Worm (Caenorhabditis elegans) whole organism, early embryonic: ENCODE measurements around the gene F02H6.7.

ENCODE experiments used
- B0310.2 ChIP-seq: sonication (generic microtip); optimal IDR thresholded peaks from 2 replicates; lab custom pipeline; 2016; ENCODE audit warnings: mild to moderate bottlenecking, missing genetic modification characterization, missing compliant biosample characterization
- F13C5.2 ChIP-seq: sonication (generic microtip); optimal IDR thresholded peaks from 2 replicates; lab custom pipeline; 2017; ENCODE audit warnings: mild to moderate bottlenecking, missing genetic modification characterization, inconsistent platforms, missing compliant biosample characterization
- aly-1 ChIP-seq: sonication (generic microtip); optimal IDR thresholded peaks from 2 replicates; lab custom pipeline; 2016; ENCODE audit warnings: missing genetic modification characterization, missing compliant biosample characterization
- ama-1 ChIP-seq: fragments of 150-350 bp; optimal IDR thresholded peaks from 2 replicates; lab custom pipeline; 2014
- ceh-13 ChIP-seq: fragments of 200-800 bp; sonication (Bioruptor generic); optimal IDR thresholded peaks from 2 replicates; lab custom pipeline; 2018; ENCODE audit warnings: mild to moderate bottlenecking, missing genetic modification characterization, missing compliant biosample characterization
- ceh-36 ChIP-seq: sonication (generic microtip); optimal IDR thresholded peaks from 2 replicates; lab custom pipeline; 2016; ENCODE audit warnings: missing genetic modification characterization, inconsistent platforms, missing compliant biosample characterization
- ets-7 ChIP-seq: sonication (generic microtip); optimal IDR thresholded peaks from 2 replicates; lab custom pipeline; 2016; ENCODE audit warnings: missing genotype, missing genetic modification characterization, missing compliant biosample characterization
- flt-1 ChIP-seq: fragments of 200-800 bp; sonication (Bioruptor generic); IDR thresholded peaks from 2 replicates; pipeline ENCODE4 v1.3.6; 2022; ENCODE audit warnings: missing genetic modification characterization, missing compliant biosample characterization
- hmbx-1 ChIP-seq: sonication (generic microtip); optimal IDR thresholded peaks from 2 replicates; lab custom pipeline; 2016; ENCODE audit warnings: mild to moderate bottlenecking, missing genetic modification characterization, missing compliant biosample characterization
- hmg-4 ChIP-seq: fragments of 200-800 bp; sonication (Bioruptor generic); optimal IDR thresholded peaks from 2 replicates; lab custom pipeline; 2018; ENCODE audit warnings: mild to moderate bottlenecking, missing genetic modification characterization, missing compliant biosample characterization
- hnd-1 ChIP-seq: sonication (generic microtip); optimal IDR thresholded peaks from 2 replicates; lab custom pipeline; 2016; ENCODE audit warnings: missing genetic modification characterization, missing compliant biosample characterization
- pes-1 ChIP-seq: fragments of 200-800 bp; sonication (Bioruptor generic); IDR thresholded peaks from 2 replicates; pipeline ENCODE4 v1.3.6; 2022; ENCODE audit warnings: missing genetic modification reagents, missing genetic modification characterization, missing compliant biosample characterization
- scrt-1 ChIP-seq: fragments of 200-800 bp; sonication (Bioruptor generic); IDR thresholded peaks from 2 replicates; pipeline ENCODE4 v1.3.6; 2022; ENCODE audit warnings: missing genetic modification characterization, missing compliant biosample characterization
- sea-1 ChIP-seq: fragments of 200-800 bp; sonication (Bioruptor generic); conservative IDR thresholded peaks from 2 replicates; pipeline ENCODE4 v1.3.6; 2022; ENCODE audit warnings: missing genetic modification characterization, missing compliant biosample characterization
- tbx-11 ChIP-seq: fragments of 200-800 bp; sonication (Bioruptor generic); IDR thresholded peaks from 2 replicates; pipeline ENCODE4 v1.3.6; 2022; ENCODE audit warnings: missing genetic modification characterization, missing compliant biosample characterization
- tbx-37 ChIP-seq: fragments of 200-800 bp; sonication (Bioruptor generic); conservative IDR thresholded peaks from 2 replicates; pipeline ENCODE4 v1.3.6; 2022; ENCODE audit warnings: missing genetic modification reagents, missing genetic modification characterization, missing compliant biosample characterization
- tra-4 ChIP-seq: sonication (generic microtip); optimal IDR thresholded peaks from 2 replicates; lab custom pipeline; 2017; ENCODE audit warnings: missing genetic modification characterization, missing compliant biosample characterization

The F02H6.7 gene

ce11 chrIV:14228069-14228468 is at the start of gene F02H6.7:
Gene F02H6.7 (minus strand): TSS chrIV:14228169.
- TF ChIP-seq ceh-13 (GFP tag; lab: Kevin White, UChicago), result no peak
- no peak for TF ChIP-seq hmg-4 (GFP tag; lab: Kevin White, UChicago)
- no peak for TF ChIP-seq ama-1
- no peak for TF ChIP-seq scrt-1 (GFP tag; lab: Robert Waterston, UW)
- no peak for TF ChIP-seq tbx-37 (GFP tag; lab: Robert Waterston, UW)
- TF ChIP-seq pes-1 (GFP tag; lab: Robert Waterston, UW), result no peak
- TF ChIP-seq B0310.2 (tag; lab: Kevin White, UChicago), result no peak
- no peak for TF ChIP-seq F13C5.2 (tag; lab: Kevin White, UChicago)
- no peak for TF ChIP-seq flt-1 (GFP tag; lab: Robert Waterston, UW)
- TF ChIP-seq hmbx-1 (tag; lab: Kevin White, UChicago), result no peak
- no peak for TF ChIP-seq ets-7 (tag; lab: Kevin White, UChicago)
- TF ChIP-seq hnd-1, result no peak
- no peak for TF ChIP-seq tbx-11 (GFP tag; lab: Robert Waterston, UW)
- TF ChIP-seq ceh-36, result no peak
- TF ChIP-seq sea-1 (GFP tag; lab: Robert Waterston, UW), result no peak
- no peak for TF ChIP-seq tra-4 (tag; lab: Kevin White, UChicago)

ce11 chrIV:14276773-14277388 is 48.9 kb upstream of the F02H6.7 start:
- TF ChIP-seq ceh-13 (GFP tag; lab: Kevin White, UChicago) (no peak), pes-1 (GFP tag; lab: Robert Waterston, UW) (no peak), sea-1 (GFP tag; lab: Robert Waterston, UW) (no peak), hnd-1 (no peak), B0310.2 (tag; lab: Kevin White, UChicago) (no peak), hmbx-1 (tag; lab: Kevin White, UChicago) (no peak), ceh-36 (no peak), ets-7 (tag; lab: Kevin White, UChicago) (no peak)

ce11 chrIV:14276160-14276559 is 48.2 kb upstream of the F02H6.7 start, which contains the start of gene ilcr-1:
Gene ilcr-1 (plus strand): TSS chrIV:14276460.
- TF ChIP-seq tbx-11 (GFP tag; lab: Robert Waterston, UW), result no peak
- TF ChIP-seq ceh-36, result no peak
- TF ChIP-seq hnd-1, result no peak
- no peak for TF ChIP-seq ets-7 (tag; lab: Kevin White, UChicago)
- TF ChIP-seq B0310.2 (tag; lab: Kevin White, UChicago), result no peak
- no peak for TF ChIP-seq scrt-1 (GFP tag; lab: Robert Waterston, UW)
- TF ChIP-seq tra-4 (tag; lab: Kevin White, UChicago), result no peak
- no peak for TF ChIP-seq aly-1 (tag; lab: Kevin White, UChicago)
- no peak for TF ChIP-seq hmg-4 (GFP tag; lab: Kevin White, UChicago)
- no peak for TF ChIP-seq tbx-37 (GFP tag; lab: Robert Waterston, UW)
- TF ChIP-seq hmbx-1 (tag; lab: Kevin White, UChicago), result no peak
- TF ChIP-seq flt-1 (GFP tag; lab: Robert Waterston, UW), result no peak

- TF ChIP-seq tra-4 (tag; lab: Kevin White, UChicago), result no peak
- no peak for TF ChIP-seq hmg-4 (GFP tag; lab: Kevin White, UChicago)
- no peak for TF ChIP-seq sea-1 (GFP tag; lab: Robert Waterston, UW)
- TF ChIP-seq hnd-1, result no peak
- TF ChIP-seq F13C5.2 (tag; lab: Kevin White, UChicago), result no peak
- no peak for TF ChIP-seq tbx-37 (GFP tag; lab: Robert Waterston, UW)
- no peak for TF ChIP-seq B0310.2 (tag; lab: Kevin White, UChicago)
- TF ChIP-seq ets-7 (tag; lab: Kevin White, UChicago), result no peak
- TF ChIP-seq flt-1 (GFP tag; lab: Robert Waterston, UW), result no peak
- TF ChIP-seq tbx-11 (GFP tag; lab: Robert Waterston, UW), result no peak
These were observed 46.9 kb upstream of the F02H6.7 start for ce11 chrIV:14274834-14275233.

ce11 chrIV:14272561-14272960 is 44.6 kb upstream of the F02H6.7 start:
- TF ChIP-seq sea-1 (GFP tag; lab: Robert Waterston, UW) (no peak), ceh-13 (GFP tag; lab: Kevin White, UChicago) (no peak), ets-7 (tag; lab: Kevin White, UChicago) (no peak), B0310.2 (tag; lab: Kevin White, UChicago) (no peak)

ce11 chrIV:14269932-14270331 is 42.0 kb upstream of the F02H6.7 start:
- TF ChIP-seq ceh-36 (no peak), hnd-1 (no peak), ets-7 (tag; lab: Kevin White, UChicago) (no peak), flt-1 (GFP tag; lab: Robert Waterston, UW) (no peak), tbx-11 (GFP tag; lab: Robert Waterston, UW) (no peak)

- TF ChIP-seq ama-1 (no peak), tra-4 (tag; lab: Kevin White, UChicago) (no peak)
These were observed 40.9 kb upstream of the F02H6.7 start for ce11 chrIV:14268882-14269281.

- TF ChIP-seq ceh-36, result no peak
- no peak for TF ChIP-seq flt-1 (GFP tag; lab: Robert Waterston, UW)
- TF ChIP-seq tbx-37 (GFP tag; lab: Robert Waterston, UW), result no peak
- no peak for TF ChIP-seq ama-1
- no peak for TF ChIP-seq B0310.2 (tag; lab: Kevin White, UChicago)
- no peak for TF ChIP-seq hnd-1
- no peak for TF ChIP-seq sea-1 (GFP tag; lab: Robert Waterston, UW)
- no peak for TF ChIP-seq hmg-4 (GFP tag; lab: Kevin White, UChicago)
- no peak for TF ChIP-seq F13C5.2 (tag; lab: Kevin White, UChicago)
- TF ChIP-seq ets-7 (tag; lab: Kevin White, UChicago), result no peak
- TF ChIP-seq hmbx-1 (tag; lab: Kevin White, UChicago), result no peak
- TF ChIP-seq pes-1 (GFP tag; lab: Robert Waterston, UW), result no peak
- no peak for TF ChIP-seq aly-1 (tag; lab: Kevin White, UChicago)
- TF ChIP-seq ceh-13 (GFP tag; lab: Kevin White, UChicago), result no peak
- TF ChIP-seq tbx-11 (GFP tag; lab: Robert Waterston, UW), result no peak
- no peak for TF ChIP-seq scrt-1 (GFP tag; lab: Robert Waterston, UW)
- TF ChIP-seq tra-4 (tag; lab: Kevin White, UChicago), result no peak
These were observed 32.8 kb upstream of the F02H6.7 start for ce11 chrIV:14260761-14261160.
